Fruit fly (Drosophila melanogaster) whole organism: ENCODE results near the gene CG42299.
A peak's percentile ranks its signal among the peaks of the same experiment; 100 is the strongest.

ENCODE experiments used
- CG8478 ChIP-seq: fragments of >200 bp; optimal IDR thresholded peaks from 2 replicates; lab custom pipeline; 2018; ENCODE audit warnings: inconsistent platforms
- Dll ChIP-seq: fragments of >200 bp; optimal IDR thresholded peaks from 2 replicates; lab custom pipeline; 2017
- EcR ChIP-seq, 2 experiments: fragments of >200 bp; optimal IDR thresholded peaks; 2 replicates each; lab custom pipeline; 2017; ENCODE audit warnings: missing biosample characterization in 2 of 2, missing genetic modification characterization in 2 of 2, missing genetic modification reagents in 2 of 2
- pan ChIP-seq: fragments of >200 bp; optimal IDR thresholded peaks from 2 replicates; lab custom pipeline; 2017
- psq ChIP-seq: fragments of >200 bp; optimal IDR thresholded peaks from 2 replicates; lab custom pipeline; 2017
- usp ChIP-seq: fragments of >200 bp; optimal IDR thresholded peaks from 2 replicates; lab custom pipeline; 2017; ENCODE audit warnings: missing biosample characterization, missing genetic modification characterization, mixed read lengths

CG42299 gene

DNA sequence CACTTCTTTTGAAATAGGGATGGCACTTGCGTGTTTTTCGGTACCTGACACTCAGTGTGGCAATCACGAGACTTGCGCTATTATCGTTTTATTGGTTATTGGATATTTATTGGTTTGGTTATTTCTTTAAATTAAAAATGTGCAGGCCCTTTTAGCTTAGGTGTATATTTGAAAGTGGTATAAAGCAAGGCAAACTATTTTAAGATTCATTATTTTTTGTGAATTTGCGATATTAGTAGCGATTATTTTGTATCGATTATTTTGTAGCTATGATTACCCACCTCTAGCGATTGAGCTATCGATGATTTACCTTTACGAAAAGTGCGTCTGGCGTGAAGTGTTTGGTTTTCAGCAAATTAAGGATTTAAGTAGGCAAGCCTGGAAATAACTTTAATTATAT lies 7.4 kb upstream of the CG42299 start, which contains the start of the genes CG9215 and CG8097:
TSS of gene CG9215 (minus strand) at position 22 of the 400 bp plus-strand sequence.
TSS of gene CG8097 (plus strand) at position 307 of the 400 bp plus-strand sequence.
- TF ChIP-seq EcR (GFP tag; optimal IDR thresholded peaks at IDR 0.05; lab: Kevin White, UChicago) (no peak), Dll (lab: Kevin White, UChicago) (no peak), psq (lab: Kevin White, UChicago) (no peak), CG8478 (lab: Kevin White, UChicago) (no peak), usp (GFP tag; lab: Kevin White, UChicago) (no peak), pan (lab: Kevin White, UChicago) (no peak)

dm6 chrX:15579579-15579978 lies 4.1 kb upstream of the CG42299 start:
- no peak for TF ChIP-seq CG8478 (lab: Kevin White, UChicago)
- no peak for TF ChIP-seq pan (lab: Kevin White, UChicago)
- no peak for TF ChIP-seq Dll (lab: Kevin White, UChicago)
- no peak for TF ChIP-seq psq (lab: Kevin White, UChicago)
- no peak for TF ChIP-seq EcR (GFP tag; optimal IDR thresholded peaks at IDR 0.05; lab: Kevin White, UChicago)
- TF ChIP-seq usp (GFP tag; lab: Kevin White, UChicago), result no peak

- TF ChIP-seq usp (GFP tag; lab: Kevin White, UChicago), result no peak
- no peak for TF ChIP-seq psq (lab: Kevin White, UChicago)
- TF ChIP-seq EcR (GFP tag; optimal IDR thresholded peaks at IDR 0.05; lab: Kevin White, UChicago), result no peak
- TF ChIP-seq CG8478 (lab: Kevin White, UChicago), result no peak
- no peak for TF ChIP-seq pan (lab: Kevin White, UChicago)
- TF ChIP-seq Dll (lab: Kevin White, UChicago), result no peak
These were observed 2.6 kb upstream of the CG42299 start, which contains the start of the genes cerv and CG7872 for dm6 chrX:15578043-15578442. Gene cerv (minus strand): TSS chrX:15578171. Gene CG7872 (plus strand): TSS chrX:15578205.

DNA sequence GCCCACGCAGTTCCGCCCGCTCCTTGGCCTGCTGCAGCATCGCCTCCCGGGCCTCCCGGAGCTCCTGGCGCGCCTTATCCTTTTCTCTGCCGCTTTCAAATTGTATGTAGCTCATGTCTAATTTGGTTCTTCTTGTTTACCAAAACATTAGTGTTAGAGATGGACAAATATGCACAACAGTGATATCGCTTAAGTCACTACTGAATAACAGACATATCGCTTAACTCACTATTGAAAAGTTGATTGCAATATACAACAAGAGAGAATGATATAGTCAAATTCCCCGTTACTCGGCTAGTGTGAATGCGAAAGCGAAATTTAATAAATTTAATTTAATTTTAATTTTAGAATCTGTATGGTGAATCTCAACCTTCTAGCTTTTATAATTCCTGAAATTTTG lies 1.1 kb downstream of the CG42299 start, which contains the start of gene CG9213:
TSS of gene CG9213 (minus strand) at position 152 of the 400 bp plus-strand sequence.
- TF ChIP-seq pan (lab: Kevin White, UChicago) (no peak), usp (GFP tag; lab: Kevin White, UChicago) (no peak), Dll (lab: Kevin White, UChicago) (no peak), EcR (GFP tag; optimal IDR thresholded peaks at IDR 0.05; lab: Kevin White, UChicago) (no peak), psq (lab: Kevin White, UChicago) (no peak), CG8478 (lab: Kevin White, UChicago) (no peak)

DNA sequence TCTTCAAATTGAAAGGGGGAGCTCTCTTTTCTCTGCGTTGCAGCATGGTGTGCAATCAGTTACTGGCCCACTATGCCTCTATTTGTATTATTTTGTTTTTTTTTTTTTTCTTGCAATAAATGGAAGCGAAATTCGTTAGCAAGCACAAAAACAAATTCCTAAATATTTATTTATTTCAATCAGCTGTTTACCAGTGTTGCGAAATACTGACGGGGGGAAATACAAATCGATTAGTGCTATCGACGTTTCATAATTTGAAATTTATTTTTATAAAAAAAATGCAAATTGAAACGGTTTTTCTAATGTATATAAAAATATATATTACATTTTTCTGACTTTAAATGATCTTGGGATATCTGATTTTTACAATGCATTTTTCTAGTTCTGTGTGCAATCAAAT lies 3.5 kb downstream of the CG42299 start, which contains the start of gene CG15643:
TSS of gene CG15643 (minus strand) at position 211 of the 400 bp plus-strand sequence.
- TF ChIP-seq psq (lab: Kevin White, UChicago) (no peak), EcR (GFP tag; optimal IDR thresholded peaks at IDR 0.05; lab: Kevin White, UChicago) (no peak), Dll (lab: Kevin White, UChicago) (no peak), pan (lab: Kevin White, UChicago) (no peak), CG8478 (lab: Kevin White, UChicago) (no peak), usp (GFP tag; lab: Kevin White, UChicago) (no peak)

dm6 chrX:15568983-15569370 lies 6.5 kb downstream of the CG42299 start, which contains the start of gene CG7860:
Gene CG7860 (plus strand): TSS chrX:15568993.
- TF ChIP-seq EcR (GFP tag; optimal IDR thresholded peaks at IDR 0.05; lab: Kevin White, UChicago), result no peak
- no peak for TF ChIP-seq CG8478 (lab: Kevin White, UChicago)
- no peak for TF ChIP-seq usp (GFP tag; lab: Kevin White, UChicago)
- TF ChIP-seq Dll (lab: Kevin White, UChicago), result no peak
- no peak for TF ChIP-seq psq (lab: Kevin White, UChicago)
- no peak for TF ChIP-seq pan (lab: Kevin White, UChicago)

DNA sequence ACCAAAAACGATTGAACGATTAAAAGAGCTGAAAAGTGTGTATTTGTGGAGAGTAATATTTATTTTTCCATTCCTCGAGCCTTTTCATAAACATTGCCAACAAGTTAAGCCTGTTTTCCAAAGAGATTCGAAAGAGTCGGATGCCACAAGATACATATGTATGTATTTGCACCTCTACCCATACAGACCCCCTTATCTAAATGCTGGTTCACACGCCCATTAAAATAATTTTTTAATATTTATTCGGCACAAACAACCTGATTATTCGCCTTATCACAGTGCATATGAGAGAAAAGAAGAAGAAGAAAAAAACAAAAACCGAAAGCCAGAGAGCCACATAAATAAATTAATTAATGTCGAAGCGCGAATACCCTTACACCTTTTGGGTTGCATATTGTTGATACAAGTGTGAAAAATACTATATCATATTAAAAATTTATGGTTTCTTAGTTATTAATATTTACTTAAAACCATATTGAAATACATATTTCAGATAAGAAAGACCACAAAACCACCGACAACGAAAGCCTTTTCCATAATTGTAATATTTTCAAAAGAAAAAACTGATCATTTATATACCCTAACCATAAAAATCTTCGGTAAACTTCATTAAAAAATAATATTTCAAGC lies 7.0 kb downstream of the CG42299 start:
- TF ChIP-seq CG8478 (lab: Kevin White, UChicago) (no peak), EcR (GFP tag; optimal IDR thresholded peaks at IDR 0.05; lab: Kevin White, UChicago) (no peak), Dll (lab: Kevin White, UChicago) (no peak), psq (lab: Kevin White, UChicago) (no peak), pan (lab: Kevin White, UChicago) (no peak), usp (GFP tag; lab: Kevin White, UChicago) (no peak)

dm6 chrX:15555945-15556344 lies 19.5 kb downstream of the CG42299 start, which contains the start of gene CG42300:
Gene CG42300 (minus strand): TSS chrX:15556045.
- TF ChIP-seq usp (GFP tag; lab: Kevin White, UChicago), result no peak
- no peak for TF ChIP-seq EcR (GFP tag; optimal IDR thresholded peaks at IDR 0.05; lab: Kevin White, UChicago)
- TF ChIP-seq Dll (lab: Kevin White, UChicago), result no peak
- TF ChIP-seq pan (lab: Kevin White, UChicago), result no peak
- no peak for TF ChIP-seq psq (lab: Kevin White, UChicago)
- no peak for TF ChIP-seq CG8478 (lab: Kevin White, UChicago)

DNA sequence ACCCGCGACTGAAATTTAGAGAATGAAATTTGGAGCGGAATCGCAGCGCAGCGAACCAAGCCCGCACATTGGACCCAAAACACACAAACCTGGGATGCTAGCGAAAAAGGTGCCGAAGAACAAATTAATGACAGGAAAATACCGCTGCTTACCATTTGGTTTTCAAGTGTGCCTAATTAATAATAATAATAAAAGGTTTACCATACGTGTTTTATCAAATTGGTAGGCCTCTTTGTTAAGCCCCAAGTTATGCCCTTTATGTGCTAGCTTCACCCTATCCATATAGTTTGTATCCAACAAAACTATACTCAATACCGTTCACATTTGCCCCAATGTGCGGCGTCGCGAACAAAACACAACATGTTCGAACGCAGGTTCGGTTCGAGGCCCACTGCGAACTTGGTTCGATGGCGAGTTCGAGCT lies 21.2 kb downstream of the CG42299 start, which contains the start of gene Ac13E:
TSS of gene Ac13E (minus strand) at position 23 of the 423 bp plus-strand sequence.
- TF ChIP-seq Dll (lab: Kevin White, UChicago), result no peak
- TF ChIP-seq pan (lab: Kevin White, UChicago), result no peak
- TF ChIP-seq EcR (GFP tag; optimal IDR thresholded peaks at IDR 0.05; lab: Kevin White, UChicago), result no peak
- no peak for TF ChIP-seq usp (GFP tag; lab: Kevin White, UChicago)
- no peak for TF ChIP-seq psq (lab: Kevin White, UChicago)
- TF ChIP-seq CG8478 (lab: Kevin White, UChicago), result no peak

DNA sequence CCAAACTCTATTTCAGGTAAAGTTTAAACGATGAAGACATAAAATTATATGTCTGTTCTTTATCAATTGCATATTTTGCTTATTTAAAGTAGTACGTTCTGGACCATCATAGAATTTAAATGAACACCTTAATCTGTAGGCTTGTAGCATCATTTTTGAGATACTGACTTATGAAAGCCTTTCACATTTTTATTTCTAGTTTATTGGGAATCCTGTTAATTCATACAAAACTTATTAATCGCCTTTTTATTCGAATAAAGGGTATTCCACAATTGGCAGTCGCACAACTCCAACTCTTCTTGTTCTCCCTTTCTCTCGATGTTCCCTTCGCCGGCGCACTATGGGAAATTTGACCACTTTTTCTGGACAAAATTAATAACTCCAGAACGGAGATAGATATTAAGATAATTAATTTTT lies 23.0 kb downstream of the CG42299 start:
- TF ChIP-seq Dll (lab: Kevin White, UChicago) (no peak), pan (lab: Kevin White, UChicago) (peak; percentile 79)

dm6 chrX:15549055-15549454 lies 26.4 kb downstream of the CG42299 start:
- TF ChIP-seq CG8478 (lab: Kevin White, UChicago), result no peak
- no peak for TF ChIP-seq EcR (GFP tag; optimal IDR thresholded peaks at IDR 0.05; lab: Kevin White, UChicago)
- no peak for TF ChIP-seq psq (lab: Kevin White, UChicago)
- no peak for TF ChIP-seq usp (GFP tag; lab: Kevin White, UChicago)
- no peak for TF ChIP-seq Dll (lab: Kevin White, UChicago)
- TF ChIP-seq pan (lab: Kevin White, UChicago), result no peak
